Worm (Caenorhabditis elegans): ENCODE data around the gene nlp-52.

- TF ChIP-seq elt-3 (tag; optimal IDR thresholded peaks at IDR 0.05), result no peak
- no peak for TF ChIP-seq nhr-237 (tag; optimal IDR thresholded peaks at IDR 0.05)
- TF ChIP-seq ztf-11 (tag; optimal IDR thresholded peaks at IDR 0.05), result no peak
- no peak for TF ChIP-seq snpc-4 (tag; optimal IDR thresholded peaks at IDR 0.05)
- TF ChIP-seq sem-2 (GFP tag; optimal IDR thresholded peaks at IDR 0.05), result no peak
- no peak for TF ChIP-seq M03D4.4 (tag; optimal IDR thresholded peaks at IDR 0.05)
- TF ChIP-seq mep-1 (tag; optimal IDR thresholded peaks at IDR 0.05), result no peak
- TF ChIP-seq ces-1 (GFP tag; optimal IDR thresholded peaks at IDR 0.05), result no peak
- no peak for TF ChIP-seq blmp-1 (tag; optimal IDR thresholded peaks at IDR 0.05)
- TF ChIP-seq mab-5 (tag; optimal IDR thresholded peaks at IDR 0.05), result no peak
These were observed 7.2 kb upstream of the nlp-52 start for ce11 chrIII:754371-754770.

Measured in whole organism, mixed stage, embryonic.